Fruit fly (Drosophila melanogaster) whole organism, pupa: ENCODE results near the gene Klp31E.

Experiments used
- CG10348 ChIP-seq: fragments of 200-800 bp; sonication (Bioruptor generic); IDR thresholded peaks from 2 replicates; pipeline ENCODE4 v1.3.6; 2022; ENCODE audit warnings: missing biosample characterization, missing genetic modification characterization
- CG12605 ChIP-seq: fragments of 200-800 bp; sonication (Bioruptor generic); IDR thresholded peaks from 2 replicates; pipeline ENCODE4 v1.3.6; 2022; ENCODE audit warnings: missing biosample characterization, missing genetic modification characterization
- CG13204 ChIP-seq: fragments of 200-800 bp; sonication (Bioruptor generic); optimal IDR thresholded peaks from 2 replicates; lab custom pipeline; 2018; ENCODE audit warnings: missing biosample characterization, mild to moderate bottlenecking, missing genetic modification characterization, moderate library complexity
- CG14655 ChIP-seq: fragments of 200-800 bp; sonication (Bioruptor generic); optimal IDR thresholded peaks from 3 replicates; lab custom pipeline; 2017; ENCODE audit warnings: mild to moderate bottlenecking, missing biosample characterization, missing genetic modification reagents, missing genetic modification characterization
- CG15710 ChIP-seq: fragments of 200-800 bp; sonication (Bioruptor generic); optimal IDR thresholded peaks from 2 replicates; lab custom pipeline; 2018; ENCODE audit warnings: missing biosample characterization, mild to moderate bottlenecking, missing genetic modification characterization, moderate library complexity
- CG17806 ChIP-seq: fragments of 200-800 bp; sonication (Bioruptor generic); optimal IDR thresholded peaks from 2 replicates; lab custom pipeline; 2018; ENCODE audit warnings: missing biosample characterization, mild to moderate bottlenecking, missing genetic modification characterization, moderate library complexity
- CG32121 ChIP-seq: fragments of 200-800 bp; sonication (Bioruptor generic); IDR thresholded peaks from 2 replicates; pipeline ENCODE4 v1.3.6; 2022; ENCODE audit warnings: missing biosample characterization, missing genetic modification characterization
- CG34367 ChIP-seq: fragments of 200-800 bp; sonication (Bioruptor generic); optimal IDR thresholded peaks from 2 replicates; lab custom pipeline; 2018; ENCODE audit warnings: missing biosample characterization, mild to moderate bottlenecking, missing genetic modification characterization
- CG4496 ChIP-seq: fragments of 200-800 bp; sonication (Bioruptor generic); IDR thresholded peaks from 3 replicates; pipeline ENCODE4 v1.3.6; 2022; ENCODE audit warnings: missing biosample characterization, missing genetic modification characterization
- CG8159 ChIP-seq: fragments of 200-800 bp; sonication (Bioruptor generic); optimal IDR thresholded peaks from 3 replicates; lab custom pipeline; 2018; ENCODE audit warnings: missing biosample characterization, mild to moderate bottlenecking, missing genetic modification characterization, moderate library complexity
- CG8301 ChIP-seq: fragments of 200-800 bp; sonication (Bioruptor generic); optimal IDR thresholded peaks from 2 replicates; lab custom pipeline; 2018; ENCODE audit warnings: missing biosample characterization, mild to moderate bottlenecking, missing genetic modification characterization
- CG9948 ChIP-seq: fragments of 200-800 bp; sonication (Bioruptor generic); optimal IDR thresholded peaks from 2 replicates; lab custom pipeline; 2018; ENCODE audit warnings: missing biosample characterization, mild to moderate bottlenecking, missing genetic modification characterization, moderate library complexity
- D1 ChIP-seq: fragments of 200-800 bp; sonication (Bioruptor generic); optimal IDR thresholded peaks from 2 replicates; lab custom pipeline; 2018; ENCODE audit warnings: missing biosample characterization, mild to moderate bottlenecking, missing genetic modification characterization, moderate library complexity
- EcR ChIP-seq: fragments of 200-800 bp; sonication (Bioruptor generic); optimal IDR thresholded peaks from 3 replicates; lab custom pipeline; 2019; ENCODE audit warnings: missing biosample characterization, missing genetic modification characterization, mild to moderate bottlenecking, moderate library complexity, missing genetic modification reagents
- Ets98B ChIP-seq: fragments of 200-800 bp; sonication (Bioruptor generic); IDR thresholded peaks from 2 replicates; pipeline ENCODE4 v1.3.6; 2022; ENCODE audit warnings: missing biosample characterization, missing genetic modification characterization
- Pif1A ChIP-seq: fragments of 200-800 bp; sonication (Bioruptor generic); optimal IDR thresholded peaks from 3 replicates; lab custom pipeline; 2016; ENCODE audit warnings: missing biosample characterization, missing genetic modification characterization
- Pif1B ChIP-seq: fragments of 200-800 bp; sonication (Bioruptor generic); optimal IDR thresholded peaks from 3 replicates; lab custom pipeline; 2016; ENCODE audit warnings: missing biosample characterization, missing genetic modification characterization
- Snoo ChIP-seq: fragments of 200-800 bp; sonication (Bioruptor generic); optimal IDR thresholded peaks from 3 replicates; lab custom pipeline; 2017; ENCODE audit warnings: missing biosample characterization, mild to moderate bottlenecking, missing genetic modification characterization, inconsistent platforms
- fd96Ca ChIP-seq: fragments of 200-800 bp; sonication (Bioruptor generic); IDR thresholded peaks from 3 replicates; pipeline ENCODE4 v1.3.6; 2022; ENCODE audit warnings: missing biosample characterization, missing genetic modification characterization
- gl ChIP-seq: fragments of 200-800 bp; sonication (Bioruptor generic); optimal IDR thresholded peaks from 2 replicates; lab custom pipeline; 2018; ENCODE audit warnings: missing biosample characterization, mild to moderate bottlenecking, missing genetic modification characterization
- rn ChIP-seq: fragments of 200-800 bp; sonication (Bioruptor generic); IDR thresholded peaks from 2 replicates; pipeline ENCODE4 v1.3.6; 2022; ENCODE audit warnings: missing biosample characterization, missing genetic modification characterization

The Klp31E gene

DNA sequence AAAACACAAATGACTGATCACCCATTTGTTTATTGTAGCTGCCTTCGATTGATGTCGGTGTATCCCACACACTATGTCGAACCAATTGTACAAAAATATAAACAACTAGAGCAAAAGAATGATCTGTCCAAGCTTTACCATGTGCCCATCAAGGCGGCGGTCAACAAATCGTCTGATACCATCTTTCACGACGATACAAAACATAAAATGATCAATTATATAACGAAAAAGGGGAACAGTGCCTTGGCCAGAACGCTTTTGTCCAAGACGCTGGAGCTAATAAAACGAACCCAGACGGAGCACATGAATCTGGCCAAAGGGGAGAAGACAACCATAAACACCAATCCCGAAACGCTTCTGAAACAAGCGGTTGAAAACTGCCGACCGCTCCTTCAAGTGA lies 27.0 kb upstream of the Klp31E start:
- TF ChIP-seq CG12605 (GFP tag; lab: Robert Waterston, UW) (no peak), CG32121 (GFP tag; lab: Robert Waterston, UW) (no peak), Pif1B (no peak), Pif1A (GFP tag; lab: Kevin White, UChicago) (no peak), CG17806 (no peak), CG13204 (GFP tag; lab: Kevin White, UChicago) (no peak), D1 (tag; lab: Kevin White, UChicago) (no peak), CG9948 (no peak), CG14655 (GFP tag; lab: Kevin White, UChicago) (no peak)

DNA sequence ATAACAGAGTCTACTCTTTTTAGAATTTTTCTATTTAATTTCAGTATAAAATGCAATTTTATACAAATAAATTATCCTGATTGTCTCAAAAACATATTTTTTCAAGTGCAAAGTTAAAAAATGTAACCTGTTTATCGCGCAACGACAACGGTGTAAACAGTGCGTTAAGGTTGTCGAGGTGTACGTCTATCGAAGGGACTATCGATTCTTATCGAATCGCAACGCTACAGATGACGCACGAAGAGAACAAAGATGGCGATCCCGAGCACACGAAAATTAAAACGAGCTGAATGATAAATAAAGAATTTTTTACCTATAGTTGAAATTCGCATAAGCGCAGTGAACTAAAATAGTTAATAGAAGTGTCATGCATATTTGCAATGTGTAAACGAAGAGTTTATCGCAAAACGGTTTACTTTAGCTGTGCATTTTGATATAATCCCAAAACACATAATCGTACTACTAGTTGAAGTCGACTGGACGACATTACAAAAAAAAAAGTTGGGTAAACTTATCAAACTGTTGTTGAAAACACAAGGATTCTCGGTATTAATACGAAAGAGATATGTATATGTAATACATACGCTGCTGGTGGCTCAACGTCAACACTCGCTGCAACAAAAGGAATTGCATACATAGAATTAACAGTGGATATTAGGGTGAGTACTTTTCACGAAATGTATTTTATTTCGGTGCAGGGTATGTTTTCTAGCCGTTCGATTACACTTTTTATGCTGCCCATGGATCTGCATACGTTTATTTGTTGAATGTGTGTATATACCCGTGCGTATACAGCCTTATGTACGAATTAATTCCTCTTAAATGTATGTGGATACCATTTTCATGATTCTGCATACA lies 25.7 kb upstream of the Klp31E start, which contains the start of gene da:
da (plus strand) TSS at position 237 of the 858 bp plus-strand sequence.
- peak; percentile 39 for TF ChIP-seq CG15710 (tag; lab: Kevin White, UChicago)
- no peak for TF ChIP-seq rn
- no peak for TF ChIP-seq CG13204 (GFP tag; lab: Kevin White, UChicago)
- no peak for TF ChIP-seq EcR
- TF ChIP-seq CG32121 (GFP tag; lab: Robert Waterston, UW) = peak; percentile 61; the same call in 1 of the 2 replicates
- peak; percentile 72 for TF ChIP-seq D1 (tag; lab: Kevin White, UChicago)
- peak; percentile 31 for TF ChIP-seq CG8159 (tag; lab: Kevin White, UChicago)
- peak; percentile 32 for TF ChIP-seq CG9948
- no peak for TF ChIP-seq fd96Ca (GFP tag; lab: Robert Waterston, UW)
- peak; percentile 31 for TF ChIP-seq CG17806
- TF ChIP-seq Pif1A (GFP tag; lab: Kevin White, UChicago) = peak; percentile 45
- peak; percentile 41 for TF ChIP-seq Snoo
- peak; percentile 17 for TF ChIP-seq CG34367
- TF ChIP-seq CG4496 (GFP tag; lab: Robert Waterston, UW) = peak; percentile 65; the same call in 2 of the 3 replicates
- no peak for TF ChIP-seq CG10348 (GFP tag; lab: Robert Waterston, UW)
- no peak for TF ChIP-seq Pif1B
- no peak for TF ChIP-seq gl (tag; lab: Kevin White, UChicago)
- TF ChIP-seq CG12605 (GFP tag; lab: Robert Waterston, UW) = peak; percentile 28
- peak; percentile 67 for TF ChIP-seq Ets98B (GFP tag; lab: Robert Waterston, UW)
- TF ChIP-seq CG8301 = peak; percentile 16
- no peak for TF ChIP-seq CG14655 (GFP tag; lab: Kevin White, UChicago)
- TF ChIP-seq, all 21 proteins: peak for 13

DNA sequence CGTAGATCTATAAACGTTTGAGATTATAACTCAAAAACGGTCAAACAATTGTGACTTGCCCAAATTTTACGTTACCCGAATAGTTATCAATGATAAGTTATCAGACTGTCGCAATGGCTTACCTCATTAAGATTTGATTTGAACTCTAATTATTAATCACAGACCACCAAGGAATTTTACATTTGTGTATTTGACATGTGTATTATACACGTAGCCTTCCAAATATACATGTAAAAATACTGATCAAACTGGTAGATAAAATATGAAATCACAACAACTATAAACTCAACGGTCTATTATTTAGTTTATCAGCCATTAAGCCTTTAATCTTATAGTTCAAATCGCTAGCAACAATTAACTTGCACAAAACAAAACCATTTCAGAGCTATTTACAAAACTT lies 20.4 kb upstream of the Klp31E start:
- TF ChIP-seq Pif1A (GFP tag; lab: Kevin White, UChicago) (no peak), CG8301 (no peak), CG17806 (no peak), CG13204 (GFP tag; lab: Kevin White, UChicago) (no peak), D1 (tag; lab: Kevin White, UChicago) (no peak), CG14655 (GFP tag; lab: Kevin White, UChicago) (no peak), Pif1B (no peak), CG12605 (GFP tag; lab: Robert Waterston, UW) (no peak)

DNA sequence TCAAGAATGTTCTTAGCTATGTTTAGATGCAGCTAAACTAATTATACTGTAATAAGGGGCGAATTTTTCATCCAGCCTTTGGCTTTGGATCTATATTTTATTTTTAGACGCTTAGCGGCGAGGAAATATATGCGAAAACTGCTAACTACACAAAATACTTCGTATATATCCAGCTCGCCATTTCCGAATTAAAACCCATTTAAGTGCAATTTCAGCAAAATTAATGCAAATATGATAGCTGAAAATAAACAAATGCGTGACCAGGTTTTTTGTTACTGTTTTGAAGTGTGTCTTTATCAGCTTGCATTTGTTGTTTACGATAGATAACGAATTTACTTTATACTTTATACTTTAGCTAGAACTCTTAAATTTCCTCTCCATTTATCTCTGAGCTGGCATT lies 18.8 kb upstream of the Klp31E start:
- TF ChIP-seq CG12605 (GFP tag; lab: Robert Waterston, UW) = no peak
- no peak for TF ChIP-seq CG32121 (GFP tag; lab: Robert Waterston, UW)
- no peak for TF ChIP-seq CG34367
- TF ChIP-seq CG4496 (GFP tag; lab: Robert Waterston, UW) = no peak
- TF ChIP-seq CG8159 (tag; lab: Kevin White, UChicago) = no peak
- TF ChIP-seq CG15710 (tag; lab: Kevin White, UChicago) = no peak
- TF ChIP-seq CG17806 = no peak
- no peak for TF ChIP-seq Ets98B (GFP tag; lab: Robert Waterston, UW)
- TF ChIP-seq EcR = no peak
- TF ChIP-seq CG13204 (GFP tag; lab: Kevin White, UChicago) = no peak
- TF ChIP-seq Pif1B = no peak
- TF ChIP-seq Snoo = no peak
- TF ChIP-seq CG10348 (GFP tag; lab: Robert Waterston, UW) = no peak
- TF ChIP-seq rn = no peak
- TF ChIP-seq CG8301 = no peak
- TF ChIP-seq CG14655 (GFP tag; lab: Kevin White, UChicago) = no peak

DNA sequence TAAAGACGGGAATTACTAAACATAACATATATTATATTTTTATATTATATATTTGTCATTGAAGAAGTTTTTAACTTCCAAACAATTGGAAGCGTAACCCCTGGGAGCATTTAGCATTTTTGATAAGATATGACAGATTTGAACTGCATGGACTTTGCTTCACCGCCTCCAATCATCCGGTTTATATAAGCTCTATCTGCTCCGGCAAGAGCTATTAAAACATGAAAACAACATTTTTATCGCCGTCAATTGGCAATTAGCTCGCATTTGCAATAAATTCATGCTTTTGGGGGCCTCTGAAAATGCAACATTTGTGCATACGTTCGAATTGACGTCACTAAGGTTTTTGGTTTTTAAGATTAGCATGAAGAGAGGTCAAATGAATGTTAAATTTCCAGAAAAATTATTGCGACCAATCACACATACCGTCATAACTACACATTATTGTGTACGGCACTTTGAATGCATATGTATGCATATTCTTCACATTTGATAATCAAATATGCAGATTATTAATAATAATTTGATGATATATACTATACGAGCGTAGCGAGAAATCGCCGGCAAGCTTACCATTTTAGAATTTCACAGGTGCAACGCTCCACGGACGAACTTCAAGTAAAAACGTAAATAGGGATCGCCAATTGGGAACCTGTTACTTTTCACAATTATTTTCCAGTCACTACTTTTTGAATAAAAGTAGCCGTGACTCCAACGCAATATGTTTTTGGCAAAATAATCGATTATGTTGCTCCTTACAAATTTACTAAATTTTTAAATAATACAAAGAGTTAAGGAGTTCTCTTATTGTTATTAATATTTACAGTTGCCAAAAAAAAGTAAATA lies 18.0 kb upstream of the Klp31E start, which contains the start of gene Mdh1:
Mdh1 (minus strand) TSS at position 691 of the 846 bp plus-strand sequence.
- TF ChIP-seq EcR (peak; percentile 20), CG8159 (tag; lab: Kevin White, UChicago) (no peak)

DNA sequence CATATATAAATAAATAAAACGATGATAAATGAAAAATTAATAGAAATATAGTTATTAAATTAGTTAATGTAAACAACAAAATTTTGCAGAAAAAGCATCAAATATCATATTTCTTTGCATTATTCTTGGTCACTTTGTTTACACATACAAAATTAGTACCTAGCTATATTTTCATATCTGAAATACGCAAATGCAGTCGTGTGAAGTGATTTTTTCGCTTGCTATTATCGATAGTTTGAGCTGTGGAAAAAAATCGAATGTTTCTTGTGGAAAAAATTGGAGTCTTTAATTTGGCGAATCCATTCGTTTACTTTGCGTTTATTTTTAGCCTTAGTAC lies 17.4 kb upstream of the Klp31E start, which contains the start of gene Cnot4:
Cnot4 (plus strand) TSS at position 229 of the 337 bp plus-strand sequence.
- TF ChIP-seq gl (tag; lab: Kevin White, UChicago) (no peak), Pif1A (GFP tag; lab: Kevin White, UChicago) (no peak), Pif1B (no peak), CG12605 (GFP tag; lab: Robert Waterston, UW) (no peak), CG14655 (GFP tag; lab: Kevin White, UChicago) (no peak), CG34367 (no peak), CG32121 (GFP tag; lab: Robert Waterston, UW) (no peak), rn (no peak), CG17806 (no peak), CG4496 (GFP tag; lab: Robert Waterston, UW) (no peak), CG13204 (GFP tag; lab: Kevin White, UChicago) (no peak), CG9948 (no peak), EcR (no peak), Snoo (no peak), CG8159 (tag; lab: Kevin White, UChicago) (no peak), fd96Ca (GFP tag; lab: Robert Waterston, UW) (no peak), D1 (tag; lab: Kevin White, UChicago) (no peak)
